Worm (Caenorhabditis elegans): ENCODE data around the gene nhr-130.
A peak's percentile ranks its signal among the peaks of the same experiment; 100 is the strongest.

nhr-130 gene

ce11 chrV:503728-504127 is 20.6 kb upstream of the nhr-130 start, which contains the start of gene srlf-35:
srlf-35 (plus strand) TSS chrV:504028.
- no peak for TF ChIP-seq madf-8 (GFP tag; conservative IDR thresholded peaks at IDR 0.05)
- no peak for TF ChIP-seq ceh-40 (GFP tag; IDR thresholded peaks at IDR 0.05)
- TF ChIP-seq D2030.7 (GFP tag; IDR thresholded peaks at IDR 0.05) = no peak
- no peak for TF ChIP-seq hlh-26 (GFP tag; conservative IDR thresholded peaks at IDR 0.05)
- no peak for TF ChIP-seq F23B12.7 (tag; optimal IDR thresholded peaks at IDR 0.05; ENCODE audit: insufficient read depth)
- TF ChIP-seq lin-35 (GFP tag; optimal IDR thresholded peaks at IDR 0.05) = no peak
- no peak for TF ChIP-seq F33H1.4 (GFP tag; IDR thresholded peaks at IDR 0.05)
- no peak for TF ChIP-seq B0019.2 (GFP tag; conservative IDR thresholded peaks at IDR 0.05)
- no peak for TF ChIP-seq egl-44 (GFP tag; IDR thresholded peaks at IDR 0.05)
- TF ChIP-seq lsl-1 (GFP tag; optimal IDR thresholded peaks at IDR 0.05) = no peak
- no peak for TF ChIP-seq mes-4 (tag; optimal IDR thresholded peaks at IDR 0.05)
- no peak for TF ChIP-seq Y79H2A.3 (GFP tag; conservative IDR thresholded peaks at IDR 0.05)
- no peak for TF ChIP-seq lag-1 (GFP tag; IDR thresholded peaks at IDR 0.05)

ce11 chrV:502803-503273 is 19.7 kb upstream of the nhr-130 start, which contains the start of gene T01G6.10:
T01G6.10 (minus strand) TSS chrV:503223.
- TF ChIP-seq ekl-4 (GFP tag; IDR thresholded peaks at IDR 0.05) = no peak
- no peak for TF ChIP-seq F23B12.7 (tag; optimal IDR thresholded peaks at IDR 0.05; ENCODE audit: insufficient read depth)
- TF ChIP-seq repo-1 (tag; optimal IDR thresholded peaks at IDR 0.05) = no peak
- TF ChIP-seq aptf-2 (GFP tag; conservative IDR thresholded peaks at IDR 0.05) = no peak
- no peak for TF ChIP-seq hsf-1 (GFP tag; IDR thresholded peaks at IDR 0.05)
- no peak for TF ChIP-seq atf-7 (tag; optimal IDR thresholded peaks at IDR 0.05)
- TF ChIP-seq hrde-1 (tag; optimal IDR thresholded peaks at IDR 0.05; ENCODE audit: borderline replicate concordance) = no peak
- TF ChIP-seq nfya-1 (tag; optimal IDR thresholded peaks at IDR 0.05; ENCODE audit: borderline replicate concordance, insufficient read depth) = no peak
- no peak for TF ChIP-seq rcor-1 (GFP tag; IDR thresholded peaks at IDR 0.05)
- no peak for TF ChIP-seq F37B4.10 (GFP tag; IDR thresholded peaks at IDR 0.05)
- TF ChIP-seq egl-18 (GFP tag; IDR thresholded peaks at IDR 0.05) = no peak
- TF ChIP-seq unc-62 (GFP tag; optimal IDR thresholded peaks at IDR 0.05) = no peak
- TF ChIP-seq nhr-120 (GFP tag; IDR thresholded peaks at IDR 0.05) = no peak
- TF ChIP-seq egrh-3 (GFP tag; IDR thresholded peaks at IDR 0.05) = no peak

- no peak for TF ChIP-seq zfh-2 (GFP tag; conservative IDR thresholded peaks at IDR 0.05)
Measured at ce11 chrV:501230-501629, 18.1 kb upstream of the nhr-130 start, which contains the start of gene str-256. str-256 (minus strand) TSS chrV:501330.

ce11 chrV:500535-500934 is 17.4 kb upstream of the nhr-130 start:
- no peak for TF ChIP-seq F57A8.1 (GFP tag; optimal IDR thresholded peaks at IDR 0.05)
- no peak for TF ChIP-seq D2030.7 (GFP tag; IDR thresholded peaks at IDR 0.05)
- TF ChIP-seq sdz-38 (tag; optimal IDR thresholded peaks at IDR 0.05) = no peak
- TF ChIP-seq ekl-4 (GFP tag; IDR thresholded peaks at IDR 0.05) = no peak
- no peak for TF ChIP-seq lag-1 (GFP tag; IDR thresholded peaks at IDR 0.05)
- TF ChIP-seq mel-28 (tag; optimal IDR thresholded peaks at IDR 0.05; ENCODE audit: borderline replicate concordance) = no peak
- TF ChIP-seq T07F8.4 (tag; optimal IDR thresholded peaks at IDR 0.05) = no peak
- TF ChIP-seq zfh-2 (GFP tag; conservative IDR thresholded peaks at IDR 0.05) = peak; percentile 73
- TF ChIP-seq aptf-3 (GFP tag; IDR thresholded peaks at IDR 0.05) = no peak
- TF ChIP-seq snpc-4 (GFP tag; optimal IDR thresholded peaks at IDR 0.05) = no peak
- TF ChIP-seq snpc-4 (tag; optimal IDR thresholded peaks at IDR 0.05) = peak in 1 of 4 experiments; percentile 1
- no peak for TF ChIP-seq efl-1 (GFP tag; optimal IDR thresholded peaks at IDR 0.05)

Data from whole organism, young adult.